Worm (Caenorhabditis elegans) whole organism, L1 larva: ENCODE measurements around the gene fipr-1.

Experiments used
- aly-2 ChIP-seq: fragments of 150-350 bp; optimal IDR thresholded peaks from 2 replicates; lab custom pipeline; 2014; ENCODE audit warnings: missing biosample characterization, missing genetic modification characterization
- ama-1 ChIP-seq: fragments of 150-350 bp; optimal IDR thresholded peaks from 2 replicates; lab custom pipeline; 2014
- ceh-82 ChIP-seq, 3 experiments: fragments of 150-350 bp in 1 of 3; sonication (generic microtip) in 2 of 3; optimal IDR thresholded peaks; 2 replicates each; lab custom pipeline; 2014 to 2017; ENCODE audit warnings: missing biosample characterization in 3 of 3, missing genetic modification characterization in 3 of 3
- lin-35 ChIP-seq, 2 experiments: fragments of 150-350 bp; optimal IDR thresholded peaks; 2 replicates each; lab custom pipeline; 2014; ENCODE audit warnings: missing biosample characterization in 2 of 2, missing genetic modification characterization in 2 of 2, missing genetic modification reagents in 2 of 2
- lir-3 ChIP-seq: sonication (generic microtip); optimal IDR thresholded peaks from 2 replicates; lab custom pipeline; 2016; ENCODE audit warnings: mild to moderate bottlenecking, missing genetic modification characterization, moderate library complexity, missing compliant biosample characterization; ENCODE audit not compliant: poor library complexity
- lsy-2 ChIP-seq, 2 experiments: fragments of 150-350 bp; optimal IDR thresholded peaks; 2 replicates each; lab custom pipeline; 2014; ENCODE audit warnings: missing biosample characterization in 2 of 2, missing genetic modification characterization in 2 of 2
- mef-2 ChIP-seq: fragments of 150-350 bp; optimal IDR thresholded peaks from 2 replicates; lab custom pipeline; 2014; ENCODE audit warnings: missing biosample characterization, missing genetic modification characterization
- pax-3 ChIP-seq: fragments of 200-800 bp; sonication (Bioruptor generic); optimal IDR thresholded peaks from 2 replicates; lab custom pipeline; 2018; ENCODE audit warnings: mild to moderate bottlenecking, missing genetic modification characterization, moderate library complexity, missing compliant biosample characterization
- pqm-1 ChIP-seq: sonication (generic microtip); optimal IDR thresholded peaks from 3 replicates; lab custom pipeline; 2017; ENCODE audit warnings: missing biosample characterization, missing genetic modification characterization
- snpc-4 ChIP-seq: fragments of 150-350 bp; optimal IDR thresholded peaks from 2 replicates; lab custom pipeline; 2014; ENCODE audit warnings: missing biosample characterization, missing genetic modification characterization
- unc-62 ChIP-seq: fragments of 150-350 bp; optimal IDR thresholded peaks from 2 replicates; lab custom pipeline; 2014; ENCODE audit warnings: missing biosample characterization, missing genetic modification reagents, missing genetic modification characterization

DNA sequence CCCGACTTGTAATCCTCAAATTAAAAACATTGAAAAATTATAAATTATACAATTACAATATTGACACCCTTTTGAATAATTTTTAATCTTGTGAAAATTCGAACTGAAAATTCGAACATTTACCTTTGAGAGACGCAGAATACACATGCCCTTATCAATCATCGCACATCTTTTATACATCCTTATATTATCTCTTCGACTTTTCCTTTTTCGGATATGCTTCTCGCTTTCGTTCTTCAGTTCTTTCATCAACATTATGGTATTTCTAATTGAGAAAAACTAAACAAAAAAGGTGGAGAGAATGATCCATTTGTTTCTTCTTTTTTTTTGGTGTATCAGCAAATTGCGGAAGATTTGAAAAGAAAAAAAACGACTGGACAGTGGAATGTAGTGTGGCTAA lies 12.2 kb downstream of the fipr-1 start:
- TF ChIP-seq lin-35 (GFP tag; optimal IDR thresholded peaks at IDR 0.05; lab: Kevin White, UChicago) (no peak), aly-2 (tag; lab: Kevin White, UChicago) (no peak), snpc-4 (no peak), lsy-2 (tag; optimal IDR thresholded peaks at IDR 0.05; lab: Kevin White, UChicago) (no peak), ceh-82 (tag; optimal IDR thresholded peaks at IDR 0.05; lab: Kevin White, UChicago) (no peak), unc-62 (GFP tag; lab: Kevin White, UChicago) (no peak), pax-3 (tag; lab: Kevin White, UChicago) (no peak), ama-1 (no peak), mef-2 (tag; lab: Kevin White, UChicago) (no peak), lir-3 (no peak), pqm-1 (tag; lab: Kevin White, UChicago) (no peak)
